Fruit fly (Drosophila melanogaster): ENCODE data around the gene CG7829.

The CG7829 gene

dm6 chr3R:29817664-29818063 is at the start of gene CG7829:
Gene CG7829 (minus strand): TSS chr3R:29817764.
- TF ChIP-seq CG11617 (GFP tag; optimal IDR thresholded peaks at IDR 0.05) (no peak), CG5204 (GFP tag; optimal IDR thresholded peaks at IDR 0.05) (no peak), Mnt (GFP tag; optimal IDR thresholded peaks at IDR 0.05) (no peak), CG14711 (tag; optimal IDR thresholded peaks at IDR 0.05) (no peak), pad (GFP tag; optimal IDR thresholded peaks at IDR 0.05) (no peak), cnc (optimal IDR thresholded peaks at IDR 0.05) (no peak), CG7045 (GFP tag; optimal IDR thresholded peaks at IDR 0.05) (no peak), Crg-1 (GFP tag; optimal IDR thresholded peaks at IDR 0.05) (no peak), Clk (GFP tag; optimal IDR thresholded peaks at IDR 0.05) (no peak), CG1620 (GFP tag; optimal IDR thresholded peaks at IDR 0.05) (no peak), toe (GFP tag; optimal IDR thresholded peaks at IDR 0.05) (no peak), bab1 (GFP tag; optimal IDR thresholded peaks at IDR 0.05) (no peak), cic (GFP tag; optimal IDR thresholded peaks at IDR 0.05) (no peak), tj (GFP tag; optimal IDR thresholded peaks at IDR 0.05) (no peak), kay (GFP tag; ENCODE audit: borderline replicate concordance) (no peak), CG7101 (tag; optimal IDR thresholded peaks at IDR 0.05) (no peak), Hr96 (GFP tag; optimal IDR thresholded peaks at IDR 0.05) (no peak), ovo (GFP tag; optimal IDR thresholded peaks at IDR 0.05) (no peak), CG12768 (GFP tag; optimal IDR thresholded peaks at IDR 0.05) (no peak)

DNA sequence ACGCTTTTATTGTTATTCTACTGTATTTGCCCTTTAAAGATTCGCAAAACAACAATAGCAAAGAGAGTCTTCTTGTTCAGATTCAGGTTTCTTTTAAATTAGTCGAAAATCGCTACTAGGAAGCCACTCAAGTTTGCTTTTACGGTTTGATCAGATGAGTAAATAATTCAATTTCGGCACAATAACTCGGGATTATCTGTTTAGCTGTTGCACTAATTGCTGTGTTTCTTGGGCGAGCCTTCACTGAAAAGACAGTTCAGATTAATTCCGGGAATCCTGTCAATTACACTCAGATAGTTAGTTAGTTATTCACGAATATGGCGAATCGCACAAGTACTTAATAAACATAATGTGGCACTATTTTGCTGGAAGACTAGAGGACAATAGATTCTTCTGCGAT is 49.1 kb upstream of the CG7829 start:
- TF ChIP-seq bab1 (GFP tag; optimal IDR thresholded peaks at IDR 0.05) (no peak), cnc (optimal IDR thresholded peaks at IDR 0.05) (no peak), CG12768 (GFP tag; optimal IDR thresholded peaks at IDR 0.05) (no peak), Hr96 (GFP tag; optimal IDR thresholded peaks at IDR 0.05) (no peak), CG7101 (tag; optimal IDR thresholded peaks at IDR 0.05) (no peak), pad (GFP tag; optimal IDR thresholded peaks at IDR 0.05) (no peak), kay (GFP tag; ENCODE audit: borderline replicate concordance) (no peak), CG11617 (GFP tag; optimal IDR thresholded peaks at IDR 0.05) (no peak), toe (GFP tag; optimal IDR thresholded peaks at IDR 0.05) (no peak), CG33017 (tag; optimal IDR thresholded peaks at IDR 0.05) (no peak), tj (GFP tag; optimal IDR thresholded peaks at IDR 0.05) (no peak), CG5204 (GFP tag; optimal IDR thresholded peaks at IDR 0.05) (no peak), CG1620 (GFP tag; optimal IDR thresholded peaks at IDR 0.05) (no peak), CG7045 (GFP tag; optimal IDR thresholded peaks at IDR 0.05) (no peak), cic (GFP tag; optimal IDR thresholded peaks at IDR 0.05) (no peak)

DNA sequence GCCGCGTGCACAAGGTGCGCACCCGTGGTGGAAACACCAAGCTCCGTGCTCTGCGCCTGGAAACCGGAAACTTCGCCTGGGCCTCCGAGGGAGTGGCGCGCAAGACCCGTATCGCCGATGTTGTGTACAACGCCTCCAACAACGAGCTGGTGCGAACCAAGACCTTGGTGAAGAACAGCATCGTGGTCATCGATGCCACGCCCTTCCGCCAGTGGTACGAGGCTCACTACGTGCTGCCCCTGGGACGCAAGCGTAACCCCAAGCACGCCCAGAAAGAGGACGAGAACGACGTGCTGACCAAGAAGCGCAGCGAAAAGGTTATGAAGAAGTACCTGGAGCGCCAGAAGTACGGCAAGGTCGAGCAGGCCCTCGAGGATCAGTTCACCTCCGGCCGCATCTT is 45.2 kb upstream of the CG7829 start:
- TF ChIP-seq Hr96 (GFP tag; optimal IDR thresholded peaks at IDR 0.05) = no peak
- no peak for TF ChIP-seq CG5204 (GFP tag; optimal IDR thresholded peaks at IDR 0.05)
- no peak for TF ChIP-seq kay (GFP tag; ENCODE audit: borderline replicate concordance)

DNA sequence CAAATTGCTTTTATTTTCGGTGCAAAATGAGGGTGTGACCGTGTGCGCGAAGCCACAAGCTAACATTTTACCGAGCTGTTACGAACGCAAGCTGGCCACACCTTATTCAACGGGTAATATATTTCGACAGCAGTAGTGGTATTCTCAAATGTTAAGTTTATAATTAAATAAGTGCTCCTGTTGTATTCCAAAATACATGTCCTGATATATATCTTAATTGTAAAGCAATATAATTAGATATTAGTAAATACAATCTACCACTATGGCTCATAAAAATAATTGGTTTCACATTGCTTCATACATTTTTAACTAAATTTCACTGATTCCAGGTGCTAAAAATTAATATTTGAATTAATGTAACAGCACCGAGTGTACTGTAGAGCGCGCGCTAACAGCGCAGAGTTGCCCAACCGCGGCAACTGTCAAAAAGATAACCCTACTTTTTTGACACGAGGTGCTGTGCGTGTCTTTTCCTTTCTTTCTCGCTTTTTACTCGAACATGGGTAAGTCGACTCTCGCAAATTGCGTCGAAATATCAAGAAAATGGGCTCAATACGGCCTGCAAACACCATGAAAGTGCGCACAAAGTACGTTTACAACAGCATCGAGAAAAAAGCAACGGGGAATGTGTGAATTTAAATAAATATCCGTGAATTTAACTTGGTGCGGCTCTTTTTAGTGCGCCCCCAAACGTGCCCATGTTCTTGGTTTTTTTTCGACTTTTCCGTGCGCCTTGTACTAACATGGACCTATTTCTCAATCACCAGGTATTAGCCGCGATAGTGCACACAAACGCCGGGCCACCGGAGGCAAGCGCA is 44.1 kb upstream of the CG7829 start, which contains the start of the genes CG15514 and RpS8:
CG15514 (minus strand) TSS at position 63 of the 818 bp plus-strand sequence.
RpS8 (plus strand) TSS at position 151 of the 818 bp plus-strand sequence.
- peak; percentile 57 for TF ChIP-seq Crg-1 (GFP tag; optimal IDR thresholded peaks at IDR 0.05)
- TF ChIP-seq CG1620 (GFP tag; optimal IDR thresholded peaks at IDR 0.05) = peak; percentile 41
- TF ChIP-seq Clk (GFP tag; optimal IDR thresholded peaks at IDR 0.05) = peak; percentile 6
- TF ChIP-seq tj (GFP tag; optimal IDR thresholded peaks at IDR 0.05) = peak; percentile 38
- TF ChIP-seq CG5204 (GFP tag; optimal IDR thresholded peaks at IDR 0.05) = no peak
- TF ChIP-seq ovo (GFP tag; optimal IDR thresholded peaks at IDR 0.05) = peak; percentile 70
- TF ChIP-seq kay (GFP tag; ENCODE audit: borderline replicate concordance) = no peak
- peak; percentile 4 for TF ChIP-seq cic (GFP tag; optimal IDR thresholded peaks at IDR 0.05)
- peak; percentile 70 for TF ChIP-seq pad (GFP tag; optimal IDR thresholded peaks at IDR 0.05)
- peak; percentile 85 for TF ChIP-seq CG11617 (GFP tag; optimal IDR thresholded peaks at IDR 0.05)
- no peak for TF ChIP-seq Hr96 (GFP tag; optimal IDR thresholded peaks at IDR 0.05)
- no peak for TF ChIP-seq toe (GFP tag; optimal IDR thresholded peaks at IDR 0.05)
- peak; percentile 51 for TF ChIP-seq bab1 (GFP tag; optimal IDR thresholded peaks at IDR 0.05)
- peak; percentile 79 for TF ChIP-seq CG33017 (tag; optimal IDR thresholded peaks at IDR 0.05)
- TF ChIP-seq CG12768 (GFP tag; optimal IDR thresholded peaks at IDR 0.05) = peak; percentile 63
- peak; percentile 77 for TF ChIP-seq CG7101 (tag; optimal IDR thresholded peaks at IDR 0.05)
- TF ChIP-seq Mnt (GFP tag; optimal IDR thresholded peaks at IDR 0.05) = peak; percentile 90
- no peak for TF ChIP-seq cnc (optimal IDR thresholded peaks at IDR 0.05)
- TF ChIP-seq CG14711 (tag; optimal IDR thresholded peaks at IDR 0.05) = peak; percentile 41
- peak; percentile 66 for TF ChIP-seq CG7045 (GFP tag; optimal IDR thresholded peaks at IDR 0.05)

- peak; percentile 56 for TF ChIP-seq bab1 (GFP tag; optimal IDR thresholded peaks at IDR 0.05)
- no peak for TF ChIP-seq CG12768 (GFP tag; optimal IDR thresholded peaks at IDR 0.05)
- TF ChIP-seq kay (GFP tag; ENCODE audit: borderline replicate concordance) = no peak
- no peak for TF ChIP-seq toe (GFP tag; optimal IDR thresholded peaks at IDR 0.05)
- TF ChIP-seq CG11617 (GFP tag; optimal IDR thresholded peaks at IDR 0.05) = peak; percentile 32
- no peak for TF ChIP-seq CG5204 (GFP tag; optimal IDR thresholded peaks at IDR 0.05)
- no peak for TF ChIP-seq Hr96 (GFP tag; optimal IDR thresholded peaks at IDR 0.05)
- TF ChIP-seq Crg-1 (GFP tag; optimal IDR thresholded peaks at IDR 0.05) = no peak
- TF ChIP-seq CG7045 (GFP tag; optimal IDR thresholded peaks at IDR 0.05) = no peak
- peak; percentile 46 for TF ChIP-seq Mnt (GFP tag; optimal IDR thresholded peaks at IDR 0.05)
- TF ChIP-seq cnc (optimal IDR thresholded peaks at IDR 0.05) = no peak
- peak; percentile 0 for TF ChIP-seq pad (GFP tag; optimal IDR thresholded peaks at IDR 0.05)
- TF ChIP-seq cic (GFP tag; optimal IDR thresholded peaks at IDR 0.05) = peak; percentile 8
- TF ChIP-seq ovo (GFP tag; optimal IDR thresholded peaks at IDR 0.05) = no peak
- TF ChIP-seq CG14711 (tag; optimal IDR thresholded peaks at IDR 0.05) = no peak
- TF ChIP-seq Clk (GFP tag; optimal IDR thresholded peaks at IDR 0.05) = no peak
- peak; percentile 4 for TF ChIP-seq CG33017 (tag; optimal IDR thresholded peaks at IDR 0.05)
- no peak for TF ChIP-seq CG1620 (GFP tag; optimal IDR thresholded peaks at IDR 0.05)
- peak; percentile 45 for TF ChIP-seq CG7101 (tag; optimal IDR thresholded peaks at IDR 0.05)
- TF ChIP-seq tj (GFP tag; optimal IDR thresholded peaks at IDR 0.05) = no peak
Measured at dm6 chr3R:29859763-29860162, 42.2 kb upstream of the CG7829 start.

Data from whole organism, adult.